Worm (Caenorhabditis elegans) whole organism, L4/young adult: ENCODE results near the gene nas-11.

Experiments used
- W03F9.2 ChIP-seq: fragments of 150-350 bp; optimal IDR thresholded peaks from 2 replicates; lab custom pipeline; 2014; ENCODE audit warnings: missing biosample characterization, missing genetic modification characterization
- him-1 ChIP-seq: sonication (generic microtip); optimal IDR thresholded peaks from 2 replicates; lab custom pipeline; 2016; ENCODE audit warnings: missing genotype, missing genetic modification reagents, missing genetic modification characterization, missing compliant biosample characterization

- TF ChIP-seq W03F9.2 (tag; lab: Kevin White, UChicago) (no peak), him-1 (tag; lab: Kevin White, UChicago) (no peak)
These were observed 9.6 kb downstream of the nas-11 start, which contains the start of gene smf-1 for ce11 chrX:6722966-6723365.
